Worm (Caenorhabditis elegans) whole organism, L3 larva: ENCODE measurements around the gene R12B2.7.

ENCODE experiments used
- lin-15B ChIP-seq: fragments of 150-350 bp; optimal IDR thresholded peaks from 2 replicates; lab custom pipeline; 2014; ENCODE audit warnings: missing biosample characterization, missing genetic modification characterization
- nhr-237 ChIP-seq: fragments of 150-350 bp; optimal IDR thresholded peaks from 2 replicates; lab custom pipeline; 2014; ENCODE audit warnings: missing biosample characterization, missing genetic modification characterization
- nhr-25 ChIP-seq: sonication (generic microtip); optimal IDR thresholded peaks from 2 replicates; lab custom pipeline; 2017; ENCODE audit warnings: missing biosample characterization, missing genetic modification characterization
- nhr-76 ChIP-seq: fragments of 150-350 bp; sonication (generic microtip); optimal IDR thresholded peaks from 5 replicates; lab custom pipeline; 2014; ENCODE audit warnings: missing biosample characterization, missing genetic modification characterization
- nhr-77 ChIP-seq: fragments of 150-350 bp; optimal IDR thresholded peaks from 2 replicates; lab custom pipeline; 2014; ENCODE audit warnings: missing biosample characterization, missing genetic modification characterization
- unc-39 ChIP-seq: sonication (generic microtip); optimal IDR thresholded peaks from 4 replicates; lab custom pipeline; 2017; ENCODE audit warnings: missing biosample characterization, missing genetic modification characterization
- ztf-11 ChIP-seq: fragments of 150-350 bp; optimal IDR thresholded peaks from 2 replicates; lab custom pipeline; 2014; ENCODE audit warnings: missing biosample characterization, missing genetic modification characterization

ce11 chrIII:5815932-5816331, 1.1 kb downstream of the R12B2.7 start, which contains the start of gene sma-4:
- TF ChIP-seq nhr-237 (tag; lab: Kevin White, UChicago): no peak
- no peak for TF ChIP-seq ztf-11 (tag; lab: Kevin White, UChicago)
- TF ChIP-seq nhr-76 (tag; lab: Kevin White, UChicago): no peak
- TF ChIP-seq nhr-77 (tag; lab: Kevin White, UChicago): no peak
- TF ChIP-seq lin-15B (tag; lab: Kevin White, UChicago): no peak
- no peak for TF ChIP-seq nhr-25 (tag; lab: Kevin White, UChicago)
- no peak for TF ChIP-seq unc-39 (tag; lab: Kevin White, UChicago)
